Worm (Caenorhabditis elegans): ENCODE data around the gene vps-2.
A peak's percentile ranks its signal among the peaks of the same experiment; 100 is the strongest.

DNA sequence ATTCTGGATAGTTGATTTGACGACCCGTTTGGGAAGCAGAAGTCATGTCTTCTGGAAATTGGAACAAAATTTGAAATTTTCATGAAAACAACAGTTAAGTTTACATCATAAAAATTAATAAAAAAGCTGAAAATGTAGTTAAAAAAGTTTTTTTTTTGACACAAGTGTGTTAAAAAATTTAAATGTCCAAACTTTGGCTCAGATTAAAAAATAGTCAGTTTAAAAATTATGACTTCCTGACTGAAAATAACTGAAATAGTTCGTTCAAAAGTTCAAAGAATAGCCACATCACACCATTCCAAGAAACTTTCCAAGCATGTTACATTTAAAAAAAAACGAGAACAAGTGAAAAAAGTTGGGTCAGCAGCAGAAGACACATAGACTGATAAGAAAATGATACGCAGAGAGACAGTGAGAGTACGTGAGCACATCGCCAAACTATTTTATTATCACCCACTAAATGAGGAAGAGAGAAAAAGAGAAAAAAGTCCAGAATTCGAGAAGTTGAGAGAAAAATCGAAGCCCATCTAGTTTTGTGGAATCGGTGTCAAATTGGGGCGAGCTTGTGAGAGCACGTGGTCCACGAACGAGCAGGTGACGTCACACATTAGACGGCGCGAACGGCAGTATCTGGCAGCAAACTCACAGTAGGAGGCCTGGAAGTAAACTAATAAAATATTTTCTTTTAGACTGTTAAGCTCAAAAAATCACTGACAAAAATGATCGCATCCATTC, 48.6 kb upstream of the vps-2 start, which contains the start of gene acl-7:
- TF ChIP-seq fos-1 (tag; optimal IDR thresholded peaks at IDR 0.05) (no peak), nfya-1 (tag; optimal IDR thresholded peaks at IDR 0.05; ENCODE audit: insufficient read depth) (no peak), nhr-12 (tag; optimal IDR thresholded peaks at IDR 0.05) (no peak), jun-1 (tag; optimal IDR thresholded peaks at IDR 0.05) (no peak), snpc-4 (tag; optimal IDR thresholded peaks at IDR 0.05) (no peak), ZK546.5 (tag; optimal IDR thresholded peaks at IDR 0.05) (no peak), ceh-16 (tag; optimal IDR thresholded peaks at IDR 0.05) (no peak), elt-2 (tag; optimal IDR thresholded peaks at IDR 0.05) (peak; percentile 76), fkh-10 (GFP tag; optimal IDR thresholded peaks at IDR 0.05) (no peak), nhr-11 (tag; optimal IDR thresholded peaks at IDR 0.05) (no peak), unc-62 (GFP tag; optimal IDR thresholded peaks at IDR 0.05) (no peak), egl-27 (tag; optimal IDR thresholded peaks at IDR 0.05) (no peak)

All from whole organism, L3 larva.